Worm (Caenorhabditis elegans): Measurements from ENCODE around the gene btb-18.

- TF ChIP-seq R02D3.7 (tag; optimal IDR thresholded peaks at IDR 0.05) (no peak), ama-1 (optimal IDR thresholded peaks at IDR 0.05) (no peak), lin-13 (GFP tag; optimal IDR thresholded peaks at IDR 0.05) (no peak), elt-3 (tag; optimal IDR thresholded peaks at IDR 0.05) (no peak), lin-39 (tag; optimal IDR thresholded peaks at IDR 0.05) (no peak), mdl-1 (tag; optimal IDR thresholded peaks at IDR 0.05) (no peak)
These were observed 20.8 kb downstream of the btb-18 start for ce11 chrII:3318839-3319238.

Data from whole organism, L2 larva.